Fruit fly (Drosophila melanogaster) whole organism, embryonic: ENCODE data around the gene Desat2.

Source experiments
- CG10366 ChIP-seq: fragments of 200-800 bp; sonication (Bioruptor generic); IDR thresholded peaks from 2 replicates; pipeline ENCODE4 v1.3.6; 2022; ENCODE audit warnings: missing biosample characterization, missing genetic modification characterization
- CG10462 ChIP-seq: fragments of 200-800 bp; sonication (Bioruptor generic); optimal IDR thresholded peaks from 2 replicates; lab custom pipeline; 2016; ENCODE audit warnings: missing biosample characterization, missing genetic modification characterization
- CG11085 ChIP-seq: fragments of 200-800 bp; sonication (Bioruptor generic); IDR thresholded peaks from 2 replicates; pipeline ENCODE4 v1.3.6; 2022; ENCODE audit warnings: missing biosample characterization, missing genetic modification characterization
- CG11560 ChIP-seq: fragments of 200-800 bp; sonication (Bioruptor generic); IDR thresholded peaks from 3 replicates; pipeline ENCODE4 v1.3.6; 2022; ENCODE audit warnings: missing biosample characterization, missing genetic modification characterization
- CG12071 ChIP-seq: fragments of 200-800 bp; sonication (Bioruptor generic); optimal IDR thresholded peaks from 3 replicates; lab custom pipeline; 2018; ENCODE audit warnings: missing biosample characterization, mild to moderate bottlenecking, missing genetic modification characterization
- CG12104 ChIP-seq: fragments of 200-800 bp; sonication (Bioruptor generic); optimal IDR thresholded peaks from 3 replicates; lab custom pipeline; 2016; ENCODE audit warnings: missing biosample characterization, missing genetic modification characterization
- CG13775 ChIP-seq: fragments of 200-800 bp; sonication (Bioruptor generic); optimal IDR thresholded peaks from 3 replicates; lab custom pipeline; 2017; ENCODE audit warnings: missing biosample characterization, mild to moderate bottlenecking, missing genetic modification characterization
- CG13894 ChIP-seq: fragments of 200-800 bp; sonication (Bioruptor generic); optimal IDR thresholded peaks from 3 replicates; lab custom pipeline; 2018; ENCODE audit warnings: missing biosample characterization, mild to moderate bottlenecking, missing genetic modification characterization, moderate library complexity
- CG16813 ChIP-seq: fragments of 200-800 bp; sonication (Bioruptor generic); IDR thresholded peaks from 3 replicates; pipeline ENCODE4 v1.3.6; 2022; ENCODE audit warnings: missing biosample characterization, missing genetic modification characterization; ENCODE audit not compliant: partially characterized antibody
- CG17359 ChIP-seq: fragments of 200-800 bp; sonication (Bioruptor generic); optimal IDR thresholded peaks from 3 replicates; lab custom pipeline; 2018; ENCODE audit warnings: missing biosample characterization, mild to moderate bottlenecking, missing genetic modification characterization, moderate library complexity
- CG2678 ChIP-seq: fragments of 200-800 bp; sonication (Bioruptor generic); optimal IDR thresholded peaks from 3 replicates; lab custom pipeline; 2019; ENCODE audit warnings: missing biosample characterization, mild to moderate bottlenecking, missing genetic modification characterization, moderate library complexity
- CG32767 ChIP-seq: fragments of 200-800 bp; sonication (Bioruptor generic); IDR thresholded peaks from 2 replicates; pipeline ENCODE4 v1.3.6; 2022; ENCODE audit warnings: missing biosample characterization, missing genetic modification characterization
- CG4360 ChIP-seq: fragments of 200-800 bp; sonication (Bioruptor generic); IDR thresholded peaks from 2 replicates; pipeline ENCODE4 v1.3.6; 2022; ENCODE audit warnings: missing biosample characterization, missing genetic modification characterization
- CG5245 ChIP-seq: fragments of 200-800 bp; sonication (Bioruptor generic); optimal IDR thresholded peaks from 3 replicates; lab custom pipeline; 2016; ENCODE audit warnings: missing biosample characterization, missing genetic modification characterization
- CG5953 ChIP-seq: fragments of 200-800 bp; sonication (Bioruptor generic); IDR thresholded peaks from 2 replicates; pipeline ENCODE4 v1.3.6; 2022; ENCODE audit warnings: missing biosample characterization, missing genetic modification characterization
- CG9876 ChIP-seq: fragments of 200-800 bp; sonication (Bioruptor generic); optimal IDR thresholded peaks from 2 replicates; lab custom pipeline; 2016; ENCODE audit warnings: missing biosample characterization, missing genetic modification characterization
- Dbx ChIP-seq: fragments of 200-800 bp; sonication (Bioruptor generic); IDR thresholded peaks from 3 replicates; pipeline ENCODE4 v1.3.6; 2022; ENCODE audit warnings: missing biosample characterization, missing genetic modification characterization
- E2f2 ChIP-seq: fragments of 200-800 bp; sonication (Bioruptor generic); IDR thresholded peaks from 2 replicates; pipeline ENCODE4 v1.3.6; 2022; ENCODE audit warnings: missing biosample characterization, missing genetic modification characterization
- HLH3B ChIP-seq: fragments of 200-800 bp; sonication (Bioruptor generic); IDR thresholded peaks from 2 replicates; pipeline ENCODE4 v1.3.6; 2022; ENCODE audit warnings: missing biosample characterization, missing genetic modification characterization
- Hmr ChIP-seq: fragments of 200-800 bp; sonication (Bioruptor generic); optimal IDR thresholded peaks from 3 replicates; lab custom pipeline; 2017; ENCODE audit warnings: mild to moderate bottlenecking, missing biosample characterization, missing genetic modification reagents, missing genetic modification characterization
- Hr78 ChIP-seq, 2 experiments: fragments of 200-800 bp in 1 of 2; fragments of >200 bp in 1 of 2; sonication (Bioruptor generic) in 1 of 2; optimal IDR thresholded peaks; 2 replicates each; lab custom pipeline; 2017 to 2019; ENCODE audit warnings: missing biosample characterization in 2 of 2, missing genetic modification characterization in 2 of 2, mild to moderate bottlenecking in 1 of 2, moderate library complexity in 1 of 2
- Neu2 ChIP-seq: fragments of 200-800 bp; sonication (Bioruptor generic); optimal IDR thresholded peaks from 3 replicates; lab custom pipeline; 2016; ENCODE audit warnings: missing biosample characterization, missing genetic modification characterization, borderline replicate concordance
- Opbp ChIP-seq: fragments of 200-800 bp; sonication (Bioruptor generic); IDR thresholded peaks from 3 replicates; pipeline ENCODE4 v1.3.6; 2022; ENCODE audit warnings: missing biosample characterization, missing genetic modification characterization; ENCODE audit not compliant: partially characterized antibody
- Pdp1 ChIP-seq, 2 experiments: fragments of 200-800 bp; sonication (Bioruptor generic); optimal IDR thresholded peaks; 3 replicates each; lab custom pipeline; 2016; ENCODE audit warnings: missing biosample characterization in 2 of 2, missing genetic modification characterization in 2 of 2, mild to moderate bottlenecking in 1 of 2, moderate library complexity in 1 of 2
- TFAM ChIP-seq: fragments of 200-800 bp; sonication (Bioruptor generic); optimal IDR thresholded peaks from 2 replicates; lab custom pipeline; 2017; ENCODE audit warnings: missing biosample characterization, missing genetic modification characterization, inconsistent platforms
- Trl ChIP-seq, 3 experiments: fragments of >200 bp in 2 of 3; fragments of 200-800 bp in 1 of 3; sonication (Bioruptor generic) in 1 of 3; optimal IDR thresholded peaks; 2 replicates in 1 of 3; 3 replicates in 2 of 3; lab custom pipeline; 2016 to 2017; ENCODE audit warnings: missing biosample characterization in 1 of 3, missing genetic modification characterization in 1 of 3
- abd-A ChIP-seq: fragments of 200-800 bp; sonication (Bioruptor generic); optimal IDR thresholded peaks from 3 replicates; lab custom pipeline; 2019; ENCODE audit warnings: missing biosample characterization, mild to moderate bottlenecking, missing genetic modification characterization, moderate library complexity
- cg ChIP-seq: fragments of 200-800 bp; sonication (Bioruptor generic); optimal IDR thresholded peaks from 3 replicates; lab custom pipeline; 2019; ENCODE audit warnings: missing biosample characterization, mild to moderate bottlenecking, missing genetic modification characterization, moderate library complexity
- chinmo ChIP-seq: fragments of 200-800 bp; sonication (Bioruptor generic); IDR thresholded peaks from 4 replicates; pipeline ENCODE4 v1.3.6; 2022; ENCODE audit warnings: missing biosample characterization, missing genetic modification characterization; ENCODE audit not compliant: partially characterized antibody
- chn ChIP-seq: fragments of 200-800 bp; sonication (Bioruptor generic); optimal IDR thresholded peaks from 2 replicates; lab custom pipeline; 2016; ENCODE audit warnings: missing biosample characterization, missing genetic modification characterization
- eve ChIP-seq, 2 experiments: fragments of >200 bp; optimal IDR thresholded peaks; 2 replicates each; lab custom pipeline; 2017; ENCODE audit warnings: missing biosample characterization in 2 of 2, missing genetic modification characterization in 2 of 2
- exex ChIP-seq: fragments of 200-800 bp; sonication (Bioruptor generic); optimal IDR thresholded peaks from 4 replicates; lab custom pipeline; 2018; ENCODE audit warnings: missing biosample characterization, mild to moderate bottlenecking, missing genetic modification characterization, moderate library complexity
- mirr ChIP-seq: fragments of 200-800 bp; sonication (Bioruptor generic); optimal IDR thresholded peaks from 3 replicates; lab custom pipeline; 2018; ENCODE audit warnings: missing biosample characterization, mild to moderate bottlenecking, missing genetic modification characterization
- nom ChIP-seq: fragments of 200-800 bp; sonication (Bioruptor generic); optimal IDR thresholded peaks from 2 replicates; lab custom pipeline; 2017; ENCODE audit warnings: missing biosample characterization, missing genetic modification characterization, mild to moderate bottlenecking, moderate library complexity, missing genetic modification reagents
- otp ChIP-seq: fragments of 200-800 bp; sonication (Bioruptor generic); IDR thresholded peaks from 3 replicates; pipeline ENCODE4, ENCODE4 v1.3.6; 2022; ENCODE audit warnings: missing biosample characterization, missing genetic modification characterization
- pan ChIP-seq, 4 experiments: fragments of >200 bp in 3 of 4; fragments of 200-800 bp in 1 of 4; sonication (Bioruptor generic) in 1 of 4; optimal IDR thresholded peaks in 3 of 4; IDR thresholded peaks in 1 of 4; 2 replicates each; pipeline versions ENCODE4 v1.3.6 to Lab custom; 2017 to 2022; ENCODE audit warnings: missing biosample characterization in 2 of 4, missing genetic modification characterization in 2 of 4, mixed read lengths in 1 of 4
- row ChIP-seq: fragments of 200-800 bp; sonication (Bioruptor generic); IDR thresholded peaks from 3 replicates; pipeline ENCODE4 v1.3.6; 2022; ENCODE audit warnings: missing biosample characterization, missing genetic modification characterization
- sd ChIP-seq: fragments of 200-800 bp; sonication (Bioruptor generic); optimal IDR thresholded peaks from 3 replicates; lab custom pipeline; 2018; ENCODE audit warnings: missing biosample characterization, mild to moderate bottlenecking, missing genetic modification characterization, moderate library complexity
- seq ChIP-seq: fragments of 200-800 bp; sonication (Bioruptor generic); IDR thresholded peaks from 2 replicates; pipeline ENCODE4 v1.3.6; 2022; ENCODE audit warnings: missing biosample characterization, missing genetic modification characterization
- vvl ChIP-seq: fragments of 200-800 bp; sonication (Bioruptor generic); IDR thresholded peaks from 2 replicates; pipeline ENCODE4 v1.3.6; 2022; ENCODE audit warnings: missing biosample characterization, missing genetic modification characterization
- zen ChIP-seq: fragments of 200-800 bp; sonication (Bioruptor generic); optimal IDR thresholded peaks from 3 replicates; lab custom pipeline; 2018; ENCODE audit warnings: missing biosample characterization, mild to moderate bottlenecking, missing genetic modification characterization, moderate library complexity
- zf30C ChIP-seq: fragments of 200-800 bp; sonication (Bioruptor generic); optimal IDR thresholded peaks from 3 replicates; lab custom pipeline; 2018; ENCODE audit warnings: missing biosample characterization, mild to moderate bottlenecking, missing genetic modification characterization

Desat2 gene

dm6 chr3R:12449617-12450242 lies 13.7 kb downstream of the Desat2 start (continued):
- no peak for TF ChIP-seq Dbx (GFP tag; lab: Robert Waterston, UW)
- TF ChIP-seq CG11560, result no peak
- no peak for TF ChIP-seq CG17359 (tag; lab: Kevin White, UChicago)
- TF ChIP-seq vvl (GFP tag; lab: Robert Waterston, UW), result no peak
- TF ChIP-seq HLH3B (GFP tag; lab: Robert Waterston, UW), result no peak
- TF ChIP-seq zf30C (GFP tag; lab: Kevin White, UChicago), result peak; percentile 72
- 0 out of 2 replicates have a peak, but pooled peaks have one; percentile 19 for TF ChIP-seq CG5953 (GFP tag; lab: Robert Waterston, UW)
- 0 out of 3 replicates have a peak, but pooled peaks have one; percentile 3 for TF ChIP-seq otp
- TF ChIP-seq Hmr (GFP tag; lab: Kevin White, UChicago), result no peak
- TF ChIP-seq chn, result peak; percentile 49
- peak; percentile 14; the same call in 1 of the 3 replicates for TF ChIP-seq row
- 0 out of 3 replicates have a peak, but pooled peaks have one; percentile 25 for TF ChIP-seq Opbp (GFP tag; lab: Robert Waterston, UW)
- TF ChIP-seq nom (GFP tag; lab: Kevin White, UChicago), result peak; percentile 60
- no peak for TF ChIP-seq CG11085 (GFP tag; lab: Robert Waterston, UW)
- TF ChIP-seq CG12104, result no peak
- TF ChIP-seq E2f2 (GFP tag; lab: Robert Waterston, UW), result no peak
- peak; percentile 33 for TF ChIP-seq cg (GFP tag; lab: Kevin White, UChicago)
- TF ChIP-seq mirr (GFP tag; lab: Kevin White, UChicago), result peak; percentile 55
- TF ChIP-seq CG12071 (GFP tag; lab: Kevin White, UChicago), result peak; percentile 18
- no peak for TF ChIP-seq TFAM (GFP tag; lab: Kevin White, UChicago)
- TF ChIP-seq CG10462 (GFP tag; lab: Kevin White, UChicago), result no peak
- peak; percentile 10 for TF ChIP-seq exex (tag; lab: Kevin White, UChicago)
- TF ChIP-seq CG9876 (GFP tag; lab: Kevin White, UChicago), result no peak
- no peak for TF ChIP-seq Neu2 (GFP tag; lab: Kevin White, UChicago)
- peak; percentile 48 for TF ChIP-seq seq
- TF ChIP-seq CG10366 (GFP tag; lab: Robert Waterston, UW), result no peak
- peak in 1 of 2 experiments; percentile 62 for TF ChIP-seq Hr78 (GFP tag; optimal IDR thresholded peaks at IDR 0.05; lab: Kevin White, UChicago)
- TF ChIP-seq pan (optimal IDR thresholded peaks at IDR 0.05; lab: Kevin White, UChicago), result no peak
- peak in 1 of 2 experiments; percentile 7 for TF ChIP-seq pan (GFP tag; optimal IDR thresholded peaks at IDR 0.05 in 1 of 2, IDR thresholded peaks at IDR 0.05 in 1 of 2)
- TF ChIP-seq CG5245 (GFP tag; lab: Kevin White, UChicago), result no peak
- peak; percentile 46; the same call in 1 of the 2 replicates for TF ChIP-seq CG32767 (GFP tag; lab: Robert Waterston, UW)
- no peak for TF ChIP-seq CG13775 (GFP tag; lab: Kevin White, UChicago)
- no peak for TF ChIP-seq eve (GFP tag; optimal IDR thresholded peaks at IDR 0.05; lab: Kevin White, UChicago)
- no peak for TF ChIP-seq zen (tag; lab: Kevin White, UChicago)
- peak; percentile 37; the same call in 1 of the 2 replicates for TF ChIP-seq CG4360 (GFP tag; lab: Robert Waterston, UW)

- TF ChIP-seq CG16813 (GFP tag; lab: Robert Waterston, UW) (no peak), abd-A (tag; lab: Kevin White, UChicago) (peak; percentile 40), CG13894 (tag; lab: Kevin White, UChicago) (peak; percentile 58), CG17359 (tag; lab: Kevin White, UChicago) (no peak), Pdp1 (GFP tag; optimal IDR thresholded peaks at IDR 0.05; lab: Kevin White, UChicago) (peak in 1 of 2 experiments; percentile 28), Trl (optimal IDR thresholded peaks at IDR 0.05; lab: Kevin White, UChicago) (no peak), Trl (GFP tag; optimal IDR thresholded peaks at IDR 0.05; lab: Kevin White, UChicago) (no peak), chinmo (peak; percentile 83; the same call in 2 of the 4 replicates), sd (tag; lab: Kevin White, UChicago) (peak; percentile 30), CG2678 (tag; lab: Kevin White, UChicago) (no peak)
These were observed 14.7 kb downstream of the Desat2 start for dm6 chr3R:12450713-12451259.
